Fruit fly (Drosophila melanogaster) whole organism, embryonic: Measurements from ENCODE around the gene Sld5.
A peak's percentile ranks its signal among the peaks of the same experiment; 100 is the strongest.

ENCODE experiments used
- Abd-B ChIP-seq: fragments of 200-800 bp; sonication (Bioruptor generic); optimal IDR thresholded peaks from 2 replicates; lab custom pipeline; 2018; ENCODE audit warnings: missing biosample characterization, mild to moderate bottlenecking, missing genetic modification characterization, moderate library complexity
- Atf-2 ChIP-seq: fragments of 200-800 bp; sonication (Bioruptor generic); optimal IDR thresholded peaks from 2 replicates; lab custom pipeline; 2016; ENCODE audit warnings: missing biosample characterization, missing genetic modification characterization
- Bdp1 ChIP-seq: fragments of 200-800 bp; sonication (Bioruptor generic); optimal IDR thresholded peaks from 3 replicates; lab custom pipeline; 2016; ENCODE audit warnings: missing biosample characterization, missing genetic modification characterization
- CG10543 ChIP-seq: fragments of 200-800 bp; sonication (Bioruptor generic); optimal IDR thresholded peaks from 3 replicates; lab custom pipeline; 2017; ENCODE audit warnings: missing biosample characterization, mild to moderate bottlenecking, missing genetic modification characterization, moderate library complexity
- CG11093 ChIP-seq: fragments of 200-800 bp; sonication (Bioruptor generic); IDR thresholded peaks from 3 replicates; pipeline ENCODE4 v1.3.6; 2022; ENCODE audit warnings: missing biosample characterization, missing genetic modification characterization
- CG11456 ChIP-seq: fragments of 200-800 bp; sonication (Bioruptor generic); IDR thresholded peaks from 3 replicates; pipeline ENCODE4 v1.3.6; 2022; ENCODE audit warnings: missing biosample characterization, missing genetic modification characterization
- CG11504 ChIP-seq: fragments of 200-800 bp; sonication (Bioruptor generic); optimal IDR thresholded peaks from 3 replicates; lab custom pipeline; 2019; ENCODE audit warnings: missing biosample characterization, mild to moderate bottlenecking, missing genetic modification characterization, moderate library complexity
- CG2875 ChIP-seq: fragments of 200-800 bp; sonication (Bioruptor generic); optimal IDR thresholded peaks from 2 replicates; lab custom pipeline; 2017; ENCODE audit warnings: missing biosample characterization, mild to moderate bottlenecking, missing genetic modification characterization, missing genetic modification reagents
- CG3847 ChIP-seq: fragments of 200-800 bp; sonication (Bioruptor generic); IDR thresholded peaks from 2 replicates; pipeline ENCODE4 v1.3.6; 2022; ENCODE audit warnings: missing biosample characterization, missing genetic modification characterization
- CG4360 ChIP-seq: fragments of 200-800 bp; sonication (Bioruptor generic); IDR thresholded peaks from 2 replicates; pipeline ENCODE4 v1.3.6; 2022; ENCODE audit warnings: missing biosample characterization, missing genetic modification characterization
- CG6813 ChIP-seq: fragments of 200-800 bp; sonication (Bioruptor generic); optimal IDR thresholded peaks from 2 replicates; lab custom pipeline; 2017; ENCODE audit warnings: missing biosample characterization, missing genetic modification characterization, mild to moderate bottlenecking, moderate library complexity, missing genetic modification reagents
- Dp ChIP-seq: fragments of 200-800 bp; sonication (Bioruptor generic); optimal IDR thresholded peaks from 2 replicates; lab custom pipeline; 2018; ENCODE audit warnings: missing biosample characterization, mild to moderate bottlenecking, missing genetic modification characterization, moderate library complexity
- Elba2 ChIP-seq: fragments of 200-800 bp; sonication (Bioruptor generic); optimal IDR thresholded peaks from 3 replicates; lab custom pipeline; 2016; ENCODE audit warnings: missing biosample characterization, missing genetic modification characterization
- H2.0 ChIP-seq: fragments of 200-800 bp; sonication (Bioruptor generic); IDR thresholded peaks from 2 replicates; pipeline ENCODE4 v1.3.6; 2022; ENCODE audit warnings: missing biosample characterization, missing genetic modification characterization
- HmgZ ChIP-seq: fragments of 200-800 bp; sonication (Bioruptor generic); optimal IDR thresholded peaks from 2 replicates; lab custom pipeline; 2018; ENCODE audit warnings: missing biosample characterization, mild to moderate bottlenecking, missing genetic modification characterization
- Hr39 ChIP-seq: fragments of >200 bp; optimal IDR thresholded peaks from 2 replicates; lab custom pipeline; 2017
- Hr51 ChIP-seq, 2 experiments: fragments of 200-800 bp; sonication (Bioruptor generic); optimal IDR thresholded peaks; 2 replicates in 1 of 2; 3 replicates in 1 of 2; lab custom pipeline; 2016 to 2018; ENCODE audit warnings: missing biosample characterization in 2 of 2, missing genetic modification characterization in 2 of 2, mild to moderate bottlenecking in 1 of 2, moderate library complexity in 1 of 2
- Kr ChIP-seq: fragments of 200-800 bp; sonication (Bioruptor generic); optimal IDR thresholded peaks from 2 replicates; lab custom pipeline; 2017; ENCODE audit warnings: missing biosample characterization, mild to moderate bottlenecking, missing genetic modification characterization
- Nf-YB ChIP-seq: fragments of 200-800 bp; sonication (Bioruptor generic); optimal IDR thresholded peaks from 3 replicates; lab custom pipeline; 2019; ENCODE audit warnings: missing biosample characterization, mild to moderate bottlenecking, missing genetic modification characterization, moderate library complexity
- Oaz ChIP-seq: fragments of 200-800 bp; sonication (Bioruptor generic); IDR thresholded peaks from 2 replicates; pipeline ENCODE4 v1.3.6; 2022; ENCODE audit warnings: missing biosample characterization, missing genetic modification characterization
- PHDP ChIP-seq: fragments of 200-800 bp; sonication (Bioruptor generic); optimal IDR thresholded peaks from 3 replicates; lab custom pipeline; 2018; ENCODE audit warnings: missing biosample characterization, mild to moderate bottlenecking, missing genetic modification characterization, moderate library complexity
- Side ChIP-seq: fragments of 200-800 bp; sonication (Bioruptor generic); optimal IDR thresholded peaks from 2 replicates; lab custom pipeline; 2016; ENCODE audit warnings: missing biosample characterization, missing genetic modification characterization
- ac ChIP-seq: fragments of 200-800 bp; sonication (Bioruptor generic); optimal IDR thresholded peaks from 3 replicates; lab custom pipeline; 2017; ENCODE audit warnings: missing biosample characterization, mild to moderate bottlenecking, missing genetic modification characterization
- amos ChIP-seq: fragments of 200-800 bp; sonication (Bioruptor generic); IDR thresholded peaks from 2 replicates; pipeline ENCODE4 v1.3.6; 2022; ENCODE audit warnings: missing biosample characterization, missing genetic modification characterization; ENCODE audit not compliant: partially characterized antibody
- aop ChIP-seq: fragments of 200-800 bp; sonication (Bioruptor generic); IDR thresholded peaks from 2 replicates; pipeline ENCODE4 v1.3.6; 2022; ENCODE audit warnings: missing biosample characterization, missing genetic modification characterization
- crp ChIP-seq, 2 experiments: fragments of 200-800 bp; sonication (Bioruptor generic); optimal IDR thresholded peaks; 2 replicates in 1 of 2; 3 replicates in 1 of 2; lab custom pipeline; 2017; ENCODE audit warnings: missing biosample characterization in 2 of 2, missing genetic modification characterization in 2 of 2, mild to moderate bottlenecking in 1 of 2, moderate library complexity in 1 of 2
- dm ChIP-seq: fragments of 200-800 bp; sonication (Bioruptor generic); optimal IDR thresholded peaks from 3 replicates; lab custom pipeline; 2016; ENCODE audit warnings: missing biosample characterization, missing genetic modification characterization
- fd96Cb ChIP-seq: fragments of 200-800 bp; sonication (Bioruptor generic); optimal IDR thresholded peaks from 2 replicates; lab custom pipeline; 2018; ENCODE audit warnings: missing biosample characterization, mild to moderate bottlenecking, missing genetic modification characterization, moderate library complexity
- insv ChIP-seq, 2 experiments: fragments of 200-800 bp; sonication (Bioruptor generic); optimal IDR thresholded peaks; 3 replicates each; lab custom pipeline; 2016 to 2018; ENCODE audit warnings: missing biosample characterization in 2 of 2, missing genetic modification characterization in 2 of 2
- inv ChIP-seq: fragments of 200-800 bp; sonication (Bioruptor generic); IDR thresholded peaks from 2 replicates; pipeline ENCODE4 v1.3.6; 2022; ENCODE audit warnings: missing biosample characterization, missing genetic modification characterization; ENCODE audit not compliant: partially characterized antibody
- jigr1 ChIP-seq: fragments of 200-800 bp; sonication (Bioruptor generic); IDR thresholded peaks from 3 replicates; pipeline ENCODE4 v1.3.6; 2022; ENCODE audit warnings: missing biosample characterization, missing genetic modification characterization
- lov ChIP-seq, 2 experiments: fragments of 200-800 bp in 1 of 2; fragments of >200 bp in 1 of 2; sonication (Bioruptor generic) in 1 of 2; IDR thresholded peaks in 1 of 2; optimal IDR thresholded peaks in 1 of 2; 2 replicates in 1 of 2; 3 replicates in 1 of 2; pipeline versions ENCODE4 v1.3.6 to Lab custom; 2017 to 2022; ENCODE audit warnings: missing biosample characterization in 1 of 2, missing genetic modification characterization in 1 of 2
- mld ChIP-seq: fragments of 200-800 bp; sonication (Bioruptor generic); IDR thresholded peaks from 3 replicates; pipeline ENCODE4 v1.3.6; 2022; ENCODE audit warnings: missing biosample characterization, missing genetic modification characterization; ENCODE audit not compliant: partially characterized antibody
- nom ChIP-seq: fragments of 200-800 bp; sonication (Bioruptor generic); optimal IDR thresholded peaks from 2 replicates; lab custom pipeline; 2017; ENCODE audit warnings: missing biosample characterization, missing genetic modification characterization, mild to moderate bottlenecking, moderate library complexity, missing genetic modification reagents
- oc ChIP-seq: fragments of 200-800 bp; sonication (Bioruptor generic); optimal IDR thresholded peaks from 2 replicates; lab custom pipeline; 2018; ENCODE audit warnings: missing biosample characterization, mild to moderate bottlenecking, missing genetic modification characterization, moderate library complexity
- p53 ChIP-seq: fragments of 200-800 bp; sonication (Bioruptor generic); optimal IDR thresholded peaks from 2 replicates; lab custom pipeline; 2016; ENCODE audit warnings: missing biosample characterization, missing genetic modification characterization
- pho ChIP-seq: fragments of 200-800 bp; sonication (Bioruptor generic); optimal IDR thresholded peaks from 2 replicates; lab custom pipeline; 2016; ENCODE audit warnings: missing biosample characterization, missing genetic modification characterization
- pros ChIP-seq: fragments of 200-800 bp; sonication (Bioruptor generic); optimal IDR thresholded peaks from 3 replicates; lab custom pipeline; 2019; ENCODE audit warnings: missing biosample characterization, mild to moderate bottlenecking, missing genetic modification characterization, moderate library complexity
- ro ChIP-seq: fragments of 200-800 bp; sonication (Bioruptor generic); IDR thresholded peaks from 2 replicates; pipeline ENCODE4 v1.3.6; 2022; ENCODE audit warnings: missing biosample characterization, missing genetic modification characterization
- sc ChIP-seq, 3 experiments: fragments of >200 bp in 2 of 3; fragments of 200-800 bp in 1 of 3; sonication (Bioruptor generic) in 1 of 3; optimal IDR thresholded peaks; 2 replicates in 2 of 3; 3 replicates in 1 of 3; lab custom pipeline; 2017; ENCODE audit warnings: mild to moderate bottlenecking in 1 of 3, missing biosample characterization in 1 of 3, missing genetic modification characterization in 1 of 3, missing genetic modification reagents in 1 of 3
- schlank ChIP-seq: fragments of 200-800 bp; sonication (Bioruptor generic); optimal IDR thresholded peaks from 2 replicates; lab custom pipeline; 2018; ENCODE audit warnings: missing biosample characterization, mild to moderate bottlenecking, missing genetic modification characterization
- stc ChIP-seq: fragments of 200-800 bp; sonication (Bioruptor generic); IDR thresholded peaks from 2 replicates; pipeline ENCODE4 v1.3.6; 2022; ENCODE audit warnings: missing biosample characterization, missing genetic modification characterization
- tll ChIP-seq, 2 experiments: fragments of 200-800 bp in 1 of 2; fragments of >200 bp in 1 of 2; sonication (Bioruptor generic) in 1 of 2; optimal IDR thresholded peaks; 2 replicates each; lab custom pipeline; 2017 to 2019; ENCODE audit warnings: missing biosample characterization in 2 of 2, missing genetic modification characterization in 2 of 2, mild to moderate bottlenecking in 1 of 2, moderate library complexity in 1 of 2
- toy ChIP-seq: fragments of 200-800 bp; sonication (Bioruptor generic); IDR thresholded peaks from 2 replicates; pipeline ENCODE4 v1.3.6; 2022; ENCODE audit warnings: missing biosample characterization, missing genetic modification characterization
- tup ChIP-seq: fragments of 200-800 bp; sonication (Bioruptor generic); optimal IDR thresholded peaks from 2 replicates; lab custom pipeline; 2016; ENCODE audit warnings: missing biosample characterization, mild to moderate bottlenecking, missing genetic modification characterization, moderate library complexity
- zen2 ChIP-seq: fragments of 200-800 bp; sonication (Bioruptor generic); IDR thresholded peaks from 3 replicates; pipeline ENCODE4 v1.3.6; 2022; ENCODE audit warnings: missing biosample characterization, missing genetic modification characterization; ENCODE audit not compliant: partially characterized antibody
- zf30C ChIP-seq: fragments of 200-800 bp; sonication (Bioruptor generic); optimal IDR thresholded peaks from 3 replicates; lab custom pipeline; 2018; ENCODE audit warnings: missing biosample characterization, mild to moderate bottlenecking, missing genetic modification characterization

Sld5 gene

dm6 chr3R:26098502-26099210 is 42.3 kb upstream of the Sld5 start, which contains the start of gene dysf (continued):
- no peak for TF ChIP-seq insv (GFP tag; optimal IDR thresholded peaks at IDR 0.05; lab: Kevin White, UChicago)
- TF ChIP-seq CG11456 (GFP tag; lab: Robert Waterston, UW) = no peak
- no peak for TF ChIP-seq dm (GFP tag; lab: Kevin White, UChicago)
- TF ChIP-seq crp (GFP tag; optimal IDR thresholded peaks at IDR 0.05; lab: Kevin White, UChicago) = no peak
- TF ChIP-seq ro (GFP tag; lab: Robert Waterston, UW) = peak; percentile 23; the same call in 1 of the 2 replicates
- TF ChIP-seq CG11504 (tag; lab: Kevin White, UChicago) = peak; percentile 86
- no peak for TF ChIP-seq Kr
- TF ChIP-seq inv (GFP tag; lab: Robert Waterston, UW) = no peak
- no peak for TF ChIP-seq HmgZ
- peak; percentile 57 for TF ChIP-seq PHDP (tag; lab: Kevin White, UChicago)
- no peak for TF ChIP-seq Dp (GFP tag; lab: Kevin White, UChicago)
- TF ChIP-seq sc (optimal IDR thresholded peaks at IDR 0.05; lab: Kevin White, UChicago) = no peak
- peak; percentile 63 for TF ChIP-seq sc (GFP tag; optimal IDR thresholded peaks at IDR 0.05; lab: Kevin White, UChicago)
- no peak for TF ChIP-seq ac
- TF ChIP-seq tup (GFP tag; lab: Kevin White, UChicago) = no peak
- TF ChIP-seq Atf-2 (GFP tag; lab: Kevin White, UChicago) = no peak
- TF ChIP-seq fd96Cb (tag; lab: Kevin White, UChicago) = peak; percentile 76
- TF ChIP-seq jigr1 (GFP tag; lab: Robert Waterston, UW) = no peak
- TF ChIP-seq H2.0 (GFP tag; lab: Robert Waterston, UW) = no peak; the same call in 1 of the 2 replicates
- TF ChIP-seq Oaz (GFP tag; lab: Robert Waterston, UW) = no peak
- no peak for TF ChIP-seq Side
- TF ChIP-seq Hr39 (lab: Kevin White, UChicago) = no peak
- peak; percentile 46; the same call in 1 of the 2 replicates for TF ChIP-seq CG3847 (GFP tag; lab: Robert Waterston, UW)
- peak in 1 of 2 experiments; percentile 83 for TF ChIP-seq Hr51 (GFP tag; optimal IDR thresholded peaks at IDR 0.05; lab: Kevin White, UChicago)
- TF ChIP-seq Abd-B (GFP tag; lab: Kevin White, UChicago) = peak; percentile 53
- no peak for TF ChIP-seq CG11093 (GFP tag; lab: Robert Waterston, UW)
- no peak for TF ChIP-seq lov (optimal IDR thresholded peaks at IDR 0.05; lab: Kevin White, UChicago)
- no peak for TF ChIP-seq lov (GFP tag; IDR thresholded peaks at IDR 0.05; lab: Robert Waterston, UW)
- no peak for TF ChIP-seq p53 (GFP tag; lab: Kevin White, UChicago)
- no peak for TF ChIP-seq pho
- no peak for TF ChIP-seq schlank (tag; lab: Kevin White, UChicago)
- TF ChIP-seq mld = no peak
- TF ChIP-seq pros (GFP tag; lab: Kevin White, UChicago) = no peak
- no peak for TF ChIP-seq oc
- peak; percentile 51 for TF ChIP-seq CG2875 (GFP tag; lab: Kevin White, UChicago)
- TF ChIP-seq zen2 = no peak
- TF ChIP-seq CG6813 (GFP tag; lab: Kevin White, UChicago) = no peak
- peak; percentile 45; the same call in 1 of the 2 replicates for TF ChIP-seq stc (GFP tag; lab: Robert Waterston, UW)
- peak; percentile 84 for TF ChIP-seq zf30C
- no peak for TF ChIP-seq CG10543 (GFP tag; lab: Kevin White, UChicago)
- TF ChIP-seq CG4360 = no peak
- TF ChIP-seq nom (GFP tag; lab: Kevin White, UChicago) = peak; percentile 67
- no peak for TF ChIP-seq Bdp1 (GFP tag; lab: Kevin White, UChicago)
- TF ChIP-seq toy (GFP tag; lab: Robert Waterston, UW) = no peak
- no peak for TF ChIP-seq Elba2 (GFP tag; lab: Kevin White, UChicago)
- TF ChIP-seq amos (GFP tag; lab: Robert Waterston, UW) = no peak
- TF ChIP-seq aop (GFP tag; lab: Robert Waterston, UW) = no peak
- no peak for TF ChIP-seq Nf-YB (GFP tag; lab: Kevin White, UChicago)
- no peak for TF ChIP-seq tll (GFP tag; optimal IDR thresholded peaks at IDR 0.05; lab: Kevin White, UChicago)
